Worm (Caenorhabditis elegans): Measurements from ENCODE around the gene nas-37.
A peak's percentile ranks its signal among the peaks of the same experiment; 100 is the strongest.

Gene nas-37

ce11 chrX:9958561-9958960 lies 9.7 kb upstream of the nas-37 start, which contains the start of gene ZC506.1 (continued):
- TF ChIP-seq nhr-90 (tag; optimal IDR thresholded peaks at IDR 0.05; ENCODE audit: poor library complexity) (peak; percentile 89), sox-4 (tag; optimal IDR thresholded peaks at IDR 0.05) (peak; percentile 73), hlh-4 (tag; optimal IDR thresholded peaks at IDR 0.05) (no peak), C34B4.2 (tag; optimal IDR thresholded peaks at IDR 0.05) (no peak), nhr-76 (tag; optimal IDR thresholded peaks at IDR 0.05) (no peak), mab-9 (GFP tag; IDR thresholded peaks at IDR 0.05) (peak; percentile 66; the same call in 1 of the 2 replicates), hlh-17 (GFP tag; optimal IDR thresholded peaks at IDR 0.05; ENCODE audit: borderline replicate concordance) (no peak), ceh-63 (GFP tag; optimal IDR thresholded peaks at IDR 0.05) (no peak), nhr-71 (tag; optimal IDR thresholded peaks at IDR 0.05) (peak; percentile 98), hpl-2 (GFP tag; optimal IDR thresholded peaks at IDR 0.05) (peak; percentile 83), ama-1 (optimal IDR thresholded peaks at IDR 0.05) (no peak), skn-1 (tag; optimal IDR thresholded peaks at IDR 0.05) (peak; percentile 83), pqm-1 (tag; optimal IDR thresholded peaks at IDR 0.05) (peak; percentile 6), snu-23 (GFP tag; optimal IDR thresholded peaks at IDR 0.05) (peak; percentile 97), unc-86 (tag; optimal IDR thresholded peaks at IDR 0.05) (peak; percentile 94), lin-35 (GFP tag; optimal IDR thresholded peaks at IDR 0.05) (peak; percentile 86 to 89), mef-2 (tag; optimal IDR thresholded peaks at IDR 0.05) (peak; percentile 72), tlp-1 (tag; optimal IDR thresholded peaks at IDR 0.05) (no peak), F16B12.6 (tag; optimal IDR thresholded peaks at IDR 0.05) (peak; percentile 21), ceh-88 (GFP tag; IDR thresholded peaks at IDR 0.05) (peak; percentile 75), tbx-2 (tag; optimal IDR thresholded peaks at IDR 0.05) (peak; percentile 96), mdl-1 (tag; optimal IDR thresholded peaks at IDR 0.05) (peak in 1 of 2 experiments; percentile 93), alr-1 (tag; optimal IDR thresholded peaks at IDR 0.05; ENCODE audit: borderline replicate concordance) (no peak), lin-15B (tag; optimal IDR thresholded peaks at IDR 0.05) (peak; percentile 81), irx-1 (tag; optimal IDR thresholded peaks at IDR 0.05) (peak; percentile 92), unc-130 (tag; optimal IDR thresholded peaks at IDR 0.05) (peak; percentile 91), lsy-2 (tag; optimal IDR thresholded peaks at IDR 0.05) (peak; percentile 86 to 93), mep-1 (tag; optimal IDR thresholded peaks at IDR 0.05) (peak; percentile 97), efl-1 (optimal IDR thresholded peaks at IDR 0.05) (peak; percentile 75 to 80), efl-1 (GFP tag; optimal IDR thresholded peaks at IDR 0.05 in 1 of 2) (peak; percentile 63 to 96), ets-5 (GFP tag; IDR thresholded peaks at IDR 0.05) (no peak), snpc-4 (tag; optimal IDR thresholded peaks at IDR 0.05) (peak; percentile 71), jun-1 (tag; optimal IDR thresholded peaks at IDR 0.05) (peak; percentile 93), swsn-7 (tag; optimal IDR thresholded peaks at IDR 0.05) (peak; percentile 96), sup-37 (GFP tag; optimal IDR thresholded peaks at IDR 0.05) (peak; percentile 72), ces-1 (GFP tag; optimal IDR thresholded peaks at IDR 0.05) (no peak), lin-39 (tag; optimal IDR thresholded peaks at IDR 0.05) (peak; percentile 66), lin-14 (GFP tag; optimal IDR thresholded peaks at IDR 0.05) (peak; percentile 99), unc-30 (tag; optimal IDR thresholded peaks at IDR 0.05) (no peak), ceh-8 (GFP tag; optimal IDR thresholded peaks at IDR 0.05) (peak; percentile 73), vab-15 (tag; optimal IDR thresholded peaks at IDR 0.05) (peak; percentile 23), elt-2 (tag; optimal IDR thresholded peaks at IDR 0.05) (peak; percentile 81), fkh-10 (GFP tag; optimal IDR thresholded peaks at IDR 0.05) (peak; percentile 94), nhr-28 (tag; optimal IDR thresholded peaks at IDR 0.05) (no peak)

- TF ChIP-seq aly-2 (tag; optimal IDR thresholded peaks at IDR 0.05): no peak
- TF ChIP-seq nhr-71 (tag; optimal IDR thresholded peaks at IDR 0.05): peak; percentile 53
- peak; percentile 81 for TF ChIP-seq fkh-8 (tag; optimal IDR thresholded peaks at IDR 0.05)
- no peak for TF ChIP-seq lir-3 (tag; optimal IDR thresholded peaks at IDR 0.05; ENCODE audit: poor library complexity)
- TF ChIP-seq ceh-82 (tag; optimal IDR thresholded peaks at IDR 0.05): no peak
- peak; percentile 47 for TF ChIP-seq nhr-47 (tag; optimal IDR thresholded peaks at IDR 0.05)
- peak; percentile 1 for TF ChIP-seq sox-4 (tag; optimal IDR thresholded peaks at IDR 0.05)
- peak; percentile 35 for TF ChIP-seq dsc-1 (tag; optimal IDR thresholded peaks at IDR 0.05)
- peak; percentile 72 for TF ChIP-seq nhr-19 (GFP tag; conservative IDR thresholded peaks at IDR 0.05)
Observed at ce11 chrX:9957449-9957848, 8.6 kb upstream of the nas-37 start.
